Fruit fly (Drosophila melanogaster): Measurements from ENCODE around the gene CG10710.

Gene CG10710

DNA sequence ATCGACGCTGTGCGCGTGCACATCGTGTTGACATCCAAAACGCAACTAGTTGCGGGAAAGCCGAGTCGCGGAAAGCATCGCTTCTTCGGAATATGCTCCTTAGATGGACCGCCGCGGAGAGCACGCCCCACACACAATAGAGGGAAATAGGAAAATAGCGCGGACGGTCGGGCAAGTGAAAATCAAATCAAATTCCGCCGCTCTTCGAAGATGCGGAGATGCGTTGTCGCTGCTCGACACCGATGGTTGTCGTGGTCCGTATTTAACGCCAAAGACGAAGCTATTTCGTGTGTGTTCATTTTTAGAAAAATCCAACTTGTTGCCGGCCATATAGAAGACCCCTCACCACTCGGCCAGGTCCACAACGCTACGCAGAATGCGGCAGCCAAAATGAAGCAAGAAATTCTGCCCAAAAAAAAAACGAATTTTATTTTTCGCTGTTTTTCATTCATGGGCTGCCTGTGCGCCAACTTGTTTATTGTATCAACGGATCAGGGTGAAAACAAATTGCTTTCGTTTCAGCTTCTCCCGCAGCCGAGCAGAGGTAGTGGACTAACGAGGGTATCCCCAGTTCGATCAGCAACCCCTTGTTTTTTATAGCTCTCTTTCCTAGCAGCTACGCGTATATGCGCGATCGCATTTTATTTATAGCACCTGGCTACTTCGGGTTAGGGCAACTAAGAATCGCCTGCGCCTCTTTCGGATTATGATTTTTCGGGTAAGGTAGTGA lies at the start of gene CG10710:
CG10710 (minus strand) TSS at position 51 of the 730 bp plus-strand sequence.
- TF ChIP-seq noc (tag; optimal IDR thresholded peaks at IDR 0.05) = no peak

DNA sequence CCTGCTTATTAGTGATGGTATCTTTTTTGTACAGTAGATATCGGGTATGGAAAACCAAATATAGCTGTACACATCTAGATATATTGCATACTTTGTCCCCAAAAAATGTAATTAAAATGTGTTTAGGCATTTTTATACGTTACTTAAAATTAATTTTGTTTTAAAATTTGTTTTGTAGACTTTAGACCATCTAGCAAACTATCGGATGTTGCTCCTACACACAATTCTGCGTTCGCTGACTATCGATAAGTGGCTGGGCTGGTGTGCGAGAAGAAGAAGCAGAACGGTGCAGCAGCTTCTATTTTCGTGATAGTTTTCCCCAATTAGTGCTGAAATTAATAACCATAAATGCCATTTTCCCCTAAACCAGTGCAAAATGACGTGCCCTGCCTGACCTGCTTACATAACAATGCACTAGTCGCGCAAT lies 6.3 kb downstream of the CG10710 start, which contains the start of the genes Vps36 and Liprin-beta:
Vps36 (minus strand) TSS at position 1 of the 427 bp plus-strand sequence.
Liprin-beta (plus strand) TSS at position 143 of the 427 bp plus-strand sequence.
- no peak for TF ChIP-seq noc (tag; optimal IDR thresholded peaks at IDR 0.05)

DNA sequence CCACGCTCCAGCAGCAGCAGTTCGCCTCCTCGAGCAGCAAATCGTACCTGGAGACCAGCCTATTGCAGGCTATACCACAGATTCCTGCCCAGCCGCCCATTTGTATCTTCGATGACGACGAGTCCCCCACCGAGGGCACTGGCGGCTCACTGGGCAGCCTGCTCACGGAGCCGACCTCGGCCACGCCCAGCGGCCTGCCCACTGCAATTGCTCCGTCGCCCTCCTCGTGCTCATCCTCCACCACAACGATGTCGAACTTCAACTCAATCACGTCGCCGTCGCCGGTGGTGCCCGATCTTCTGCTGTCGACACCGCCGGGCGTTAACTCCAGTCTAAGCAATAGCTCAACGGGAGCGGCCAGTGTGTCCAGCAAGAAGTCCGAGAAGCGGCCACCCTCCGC lies 15.8 kb downstream of the CG10710 start:
- no peak for TF ChIP-seq noc (tag; optimal IDR thresholded peaks at IDR 0.05)

DNA sequence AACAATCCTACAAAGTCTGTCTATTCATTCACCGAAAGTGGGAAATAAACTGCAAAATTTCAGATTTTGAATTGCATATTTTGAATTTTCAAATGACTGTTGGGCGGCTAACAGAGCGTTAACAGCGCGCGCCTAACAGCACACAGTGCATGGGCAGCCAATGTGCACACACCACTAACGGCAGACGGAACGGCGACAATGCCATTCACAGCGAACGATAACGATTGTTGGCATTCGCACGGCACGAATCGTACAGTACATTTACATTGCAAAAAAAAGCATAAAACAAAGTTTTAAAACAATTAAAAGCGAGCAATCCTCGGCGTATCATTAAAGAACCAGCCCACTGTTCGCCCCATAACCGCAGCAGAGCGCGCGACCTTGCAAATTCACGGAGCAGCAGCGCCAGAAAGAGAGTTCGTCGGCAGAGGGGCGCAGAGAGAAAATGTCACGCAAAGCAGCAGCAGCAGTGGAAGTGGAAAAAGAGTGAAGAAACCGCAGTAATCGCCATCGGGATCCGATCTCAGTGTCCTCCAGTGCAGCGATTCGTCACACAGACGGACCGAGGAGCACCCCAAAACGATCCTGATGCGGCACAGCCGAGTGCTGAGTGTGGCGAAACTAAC lies 16.8 kb downstream of the CG10710 start, which contains the start of gene Spt20:
Spt20 (plus strand) TSS at position 224 of the 626 bp plus-strand sequence.
- TF ChIP-seq noc (tag; optimal IDR thresholded peaks at IDR 0.05) = no peak

DNA sequence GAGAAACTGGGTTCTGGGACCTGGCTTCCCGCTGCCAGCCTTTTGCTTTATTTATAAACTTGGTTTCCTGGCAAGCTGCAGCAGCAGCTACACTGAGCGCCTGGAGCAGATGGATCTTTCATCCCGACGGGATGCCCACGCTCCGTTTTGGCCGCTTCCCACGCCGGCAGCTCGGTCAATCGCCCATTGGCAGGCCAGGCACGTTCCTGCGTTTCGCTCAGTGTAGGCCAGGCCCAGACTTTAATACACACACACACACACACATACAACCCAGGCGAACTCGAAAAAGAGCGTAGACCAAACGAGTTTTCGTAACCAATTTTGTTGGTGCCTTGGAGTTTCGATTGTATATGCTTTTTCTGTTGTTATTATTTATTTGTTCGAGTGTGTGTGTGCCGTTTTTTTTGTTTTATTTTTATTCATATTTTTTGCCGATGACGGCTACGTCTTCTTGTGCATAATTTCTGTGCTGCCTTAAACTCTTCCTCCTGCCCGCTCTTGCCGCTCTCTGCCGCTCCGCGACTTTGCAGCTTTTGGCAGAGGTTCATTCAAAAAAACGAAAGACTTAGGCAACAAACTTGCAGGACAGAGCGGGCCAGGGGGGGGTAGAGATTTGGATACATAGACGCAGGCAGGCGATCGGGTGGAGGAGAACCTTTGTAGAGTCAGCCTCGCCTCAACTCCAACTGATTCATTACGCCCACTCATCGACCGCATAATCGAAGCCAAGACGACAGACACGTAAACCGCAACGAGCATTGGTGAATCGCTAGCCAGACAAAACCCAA lies 19.3 kb downstream of the CG10710 start:
- no peak for TF ChIP-seq noc (tag; optimal IDR thresholded peaks at IDR 0.05)

DNA sequence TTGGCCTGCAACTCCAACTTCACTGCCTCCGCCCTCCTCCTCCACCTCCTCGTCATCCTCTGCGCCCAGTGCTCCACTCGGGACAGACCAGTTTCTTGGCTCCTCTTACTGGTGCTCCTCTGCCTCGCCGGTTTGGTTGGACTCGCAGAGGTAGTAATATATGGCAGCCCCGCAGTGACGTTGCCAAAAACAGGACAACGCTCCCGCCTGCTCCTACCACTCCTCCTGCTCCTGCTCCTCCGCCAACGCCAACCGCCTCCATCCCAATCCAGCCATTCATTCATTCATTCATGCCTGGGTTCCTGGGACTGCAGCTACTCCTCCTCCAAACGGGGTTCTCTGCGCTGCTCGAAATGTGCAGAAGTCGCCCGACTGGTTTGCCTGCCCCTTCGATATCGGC lies 19.9 kb downstream of the CG10710 start:
- TF ChIP-seq noc (tag; optimal IDR thresholded peaks at IDR 0.05) = no peak

DNA sequence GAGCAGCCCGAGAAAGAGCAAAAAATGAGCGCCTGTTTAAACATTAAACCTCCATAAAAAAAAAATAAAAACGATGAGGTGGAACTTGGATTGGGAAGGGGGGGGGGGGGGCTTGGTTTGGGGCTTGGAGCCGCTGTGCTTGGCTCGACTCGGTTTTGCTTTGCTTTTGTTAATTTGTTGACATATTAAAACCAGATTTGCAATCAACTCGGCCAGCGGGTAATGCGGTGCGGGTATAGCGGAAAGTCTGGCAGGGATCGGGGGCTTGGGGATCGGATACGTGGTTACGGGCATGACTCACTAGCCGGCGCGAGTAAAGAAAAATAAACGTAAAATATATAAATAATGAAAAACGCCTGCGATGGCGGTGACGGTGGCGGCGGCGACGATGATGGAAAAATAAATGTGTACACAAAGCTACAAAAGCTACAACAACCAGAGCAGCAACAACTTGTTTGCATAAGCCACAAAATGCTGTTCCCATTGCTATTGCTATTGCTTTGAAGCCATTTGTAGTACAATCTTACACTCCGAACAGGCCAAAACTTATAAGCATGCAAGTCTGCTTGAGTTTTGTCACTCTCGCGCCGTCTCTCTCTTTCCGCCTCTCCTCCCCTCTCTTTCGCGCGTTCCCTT lies 21.6 kb downstream of the CG10710 start:
- no peak for TF ChIP-seq noc (tag; optimal IDR thresholded peaks at IDR 0.05)

DNA sequence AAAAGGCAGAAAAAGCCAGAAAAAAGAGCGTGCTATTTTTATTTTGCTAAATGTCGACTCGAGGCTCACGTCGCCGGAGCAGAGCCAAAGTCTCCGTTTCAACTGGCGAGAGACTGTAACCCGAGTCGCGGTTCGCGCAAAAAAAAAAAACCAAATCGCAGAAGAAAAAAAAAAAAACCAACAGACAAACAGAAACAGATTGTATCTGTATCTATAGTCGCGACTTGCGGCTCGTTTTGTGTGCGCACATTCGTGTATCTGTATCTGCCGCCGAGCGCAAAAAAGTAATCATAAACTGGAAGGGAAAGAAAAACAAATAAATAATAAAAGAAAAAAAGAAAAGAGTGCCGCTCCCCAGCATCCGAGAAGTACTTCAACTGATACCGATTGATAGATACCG lies 24.3 kb downstream of the CG10710 start:
- TF ChIP-seq noc (tag; optimal IDR thresholded peaks at IDR 0.05) = no peak

DNA sequence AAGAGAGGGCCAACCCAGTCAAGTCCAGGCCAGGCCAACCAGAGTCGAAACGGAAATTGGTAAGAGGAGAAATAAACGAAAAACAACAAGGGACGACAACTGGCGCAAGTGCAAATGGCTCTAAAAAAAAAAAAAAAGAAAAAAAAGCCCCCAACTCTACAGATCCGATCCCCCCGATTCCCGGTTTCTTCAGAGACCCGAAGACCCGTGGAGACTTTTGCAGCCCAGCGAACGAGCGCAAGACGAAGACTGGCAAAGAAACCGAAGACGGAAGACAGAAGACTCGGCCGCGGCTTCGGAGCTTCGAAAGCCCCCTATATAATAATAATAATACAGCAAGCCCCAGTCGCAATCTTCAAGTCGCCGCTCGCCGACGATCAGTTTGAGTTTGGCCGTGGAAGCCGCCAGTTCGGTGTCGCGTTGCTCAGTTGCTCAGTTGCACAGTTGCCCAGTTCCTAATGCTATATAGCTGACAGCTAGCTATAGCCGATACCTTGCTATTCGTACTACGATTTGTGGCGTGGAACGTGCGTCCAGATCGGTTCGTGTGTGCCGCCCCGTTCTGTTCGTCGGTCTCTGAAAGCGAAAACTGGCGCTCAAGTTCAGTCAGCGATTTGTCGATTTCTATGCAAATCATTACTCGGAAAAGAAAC lies 24.9 kb downstream of the CG10710 start:
- no peak for TF ChIP-seq noc (tag; optimal IDR thresholded peaks at IDR 0.05)

DNA sequence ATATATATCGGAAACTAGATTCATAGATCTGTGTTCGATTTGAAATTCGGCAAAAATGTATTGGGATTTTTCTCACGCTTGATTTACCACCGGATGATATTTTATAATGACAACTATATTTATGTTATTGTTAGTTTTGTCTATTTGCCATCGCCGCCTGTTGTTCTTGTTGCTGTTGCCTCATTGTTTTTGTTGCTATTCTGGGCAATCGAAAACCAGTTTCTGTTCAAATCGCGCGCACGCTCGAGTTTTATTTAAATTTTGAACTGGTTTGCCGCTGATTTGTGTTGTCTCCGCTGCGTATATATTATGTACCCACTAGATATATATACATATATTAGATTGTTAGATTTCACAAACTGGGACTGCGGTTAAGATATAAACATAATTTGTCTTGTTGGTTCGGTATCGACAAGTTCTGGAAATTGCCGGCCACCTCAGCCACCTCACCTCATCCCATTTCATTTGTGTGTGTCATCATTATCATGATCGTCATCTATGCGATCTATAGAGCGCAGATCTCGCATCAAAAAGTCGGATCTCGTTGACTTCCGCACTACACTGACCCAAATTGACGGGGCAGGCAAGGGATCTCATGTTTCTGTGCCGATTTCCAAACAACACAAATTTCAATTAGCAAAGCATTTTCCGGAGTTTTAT lies 28.6 kb downstream of the CG10710 start:
- TF ChIP-seq noc (tag; optimal IDR thresholded peaks at IDR 0.05) = no peak

DNA sequence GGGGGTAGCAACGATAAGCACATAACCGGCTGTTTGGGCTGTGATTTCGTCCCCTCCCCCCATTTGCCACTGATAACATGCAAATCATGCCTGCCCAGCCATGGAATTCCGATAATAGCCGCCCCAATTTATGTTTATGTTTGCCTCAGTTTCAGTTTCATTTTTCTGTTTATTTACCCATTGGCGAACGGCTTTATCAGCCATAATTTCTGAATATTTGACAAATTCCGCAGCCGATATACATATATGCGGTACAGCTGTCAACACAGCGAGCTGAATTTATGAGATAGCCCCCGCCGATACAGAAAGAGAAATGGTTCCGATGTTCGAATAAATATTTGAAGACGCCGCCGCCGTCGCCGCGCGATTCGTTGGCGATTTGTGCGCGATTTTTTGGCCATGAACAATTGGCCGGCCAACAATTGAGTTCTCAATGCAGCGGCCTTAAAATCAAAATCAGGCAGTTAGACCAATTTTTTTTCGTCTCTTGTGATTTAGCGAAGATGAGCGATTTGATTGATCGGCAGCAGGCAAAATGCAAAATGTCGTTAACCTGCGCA lies 30.1 kb downstream of the CG10710 start:
- TF ChIP-seq noc (tag; optimal IDR thresholded peaks at IDR 0.05) = peak; percentile 34

DNA sequence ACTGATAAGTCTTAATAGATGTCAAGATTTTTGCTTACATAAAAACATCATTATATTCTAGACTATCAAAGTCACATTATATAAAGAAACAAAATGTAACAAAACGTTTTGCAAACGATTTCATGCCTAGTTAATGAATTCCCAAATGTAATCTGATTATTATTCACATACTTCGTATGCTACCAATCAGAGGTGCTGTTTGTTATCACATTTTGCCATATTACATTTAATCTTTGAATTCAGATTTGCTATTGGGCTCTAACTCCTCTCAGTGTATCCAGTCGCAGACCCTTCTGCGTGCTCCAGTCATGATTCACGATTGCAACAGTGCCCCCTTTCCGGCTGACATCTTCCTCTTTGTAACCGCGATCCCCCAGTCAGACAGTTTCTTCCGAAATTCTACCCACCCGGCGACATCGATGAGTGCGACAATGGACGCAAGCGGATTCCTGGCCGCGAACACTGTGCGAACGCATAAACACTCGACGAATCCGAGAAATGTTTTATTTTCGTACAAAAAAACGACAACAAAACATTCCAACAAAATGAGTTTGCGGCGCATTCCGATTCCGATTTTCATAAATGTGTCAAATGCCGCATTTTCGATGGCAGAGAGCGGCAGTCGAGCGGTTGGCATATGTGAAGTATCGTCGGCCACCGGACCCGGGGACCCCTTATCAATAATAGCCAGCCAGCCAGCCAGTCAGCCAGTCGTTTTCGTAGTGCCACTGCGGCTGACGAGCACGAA lies 31.1 kb downstream of the CG10710 start:
- TF ChIP-seq noc (tag; optimal IDR thresholded peaks at IDR 0.05) = no peak

DNA sequence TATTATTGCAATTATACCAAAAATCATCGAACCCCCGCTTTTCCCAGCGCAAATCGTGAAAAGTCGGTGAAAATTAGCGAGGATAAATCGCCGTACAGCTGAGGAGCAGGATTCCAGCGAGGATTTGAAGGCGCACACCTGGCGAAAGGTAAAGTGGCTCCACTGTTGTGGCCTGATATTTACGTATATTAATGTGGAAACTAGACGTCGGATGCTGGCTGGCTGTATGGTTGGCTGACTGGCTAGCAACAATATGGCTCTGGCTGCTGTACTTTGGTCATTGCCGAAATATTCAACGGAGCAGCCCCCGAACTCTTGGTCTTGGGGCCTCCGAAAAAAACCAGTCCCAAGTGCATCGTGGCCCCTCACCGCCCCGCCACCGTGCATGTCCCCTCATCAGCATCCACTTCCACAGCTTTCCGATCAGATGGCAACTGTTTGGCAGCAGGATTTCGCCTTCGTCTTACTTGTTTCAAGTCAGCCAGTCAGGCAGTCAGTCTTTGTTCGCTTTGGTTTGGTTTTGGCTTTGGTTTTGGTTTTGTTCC lies 32.5 kb downstream of the CG10710 start:
- TF ChIP-seq noc (tag; optimal IDR thresholded peaks at IDR 0.05) = no peak
